Fruit fly (Drosophila melanogaster) whole organism, embryonic: ENCODE results near the gene CG1847.

ENCODE experiments used
- BEAF-32 ChIP-seq: fragments of 200-800 bp; sonication (Bioruptor generic); optimal IDR thresholded peaks from 3 replicates; lab custom pipeline; 2017; ENCODE audit warnings: missing biosample characterization, missing genetic modification characterization, mild to moderate bottlenecking, moderate library complexity, missing genetic modification reagents
- Bteb2 ChIP-seq: fragments of 200-800 bp; sonication (Bioruptor generic); optimal IDR thresholded peaks from 2 replicates; lab custom pipeline; 2016; ENCODE audit warnings: missing biosample characterization, missing genetic modification characterization
- CG10959 ChIP-seq: fragments of 200-800 bp; sonication (Bioruptor generic); IDR thresholded peaks from 2 replicates; pipeline ENCODE4 v1.3.6; 2022; ENCODE audit warnings: missing biosample characterization, missing genetic modification characterization
- CG15269 ChIP-seq: fragments of 200-800 bp; sonication (Bioruptor generic); optimal IDR thresholded peaks from 2 replicates; lab custom pipeline; 2018; ENCODE audit warnings: missing biosample characterization, mild to moderate bottlenecking, missing genetic modification characterization, moderate library complexity
- CG17359 ChIP-seq: fragments of 200-800 bp; sonication (Bioruptor generic); optimal IDR thresholded peaks from 3 replicates; lab custom pipeline; 2018; ENCODE audit warnings: missing biosample characterization, mild to moderate bottlenecking, missing genetic modification characterization, moderate library complexity
- CG32772 ChIP-seq: fragments of 200-800 bp; sonication (Bioruptor generic); IDR thresholded peaks from 2 replicates; pipeline ENCODE4 v1.3.6; 2022; ENCODE audit warnings: missing biosample characterization, missing genetic modification characterization
- CG4617 ChIP-seq: fragments of 200-800 bp; sonication (Bioruptor generic); optimal IDR thresholded peaks from 3 replicates; lab custom pipeline; 2016; ENCODE audit warnings: missing biosample characterization, missing genetic modification characterization, borderline replicate concordance
- CG6254 ChIP-seq: fragments of 200-800 bp; sonication (Bioruptor generic); optimal IDR thresholded peaks from 3 replicates; lab custom pipeline; 2017; ENCODE audit warnings: mild to moderate bottlenecking, missing biosample characterization, missing genetic modification reagents, missing genetic modification characterization
- CG6791 ChIP-seq: fragments of 200-800 bp; sonication (Bioruptor generic); IDR thresholded peaks from 3 replicates; pipeline ENCODE4 v1.3.6; 2022; ENCODE audit warnings: missing biosample characterization, missing genetic modification characterization; ENCODE audit not compliant: partially characterized antibody
- CG8478 ChIP-seq: fragments of >200 bp; optimal IDR thresholded peaks from 2 replicates; lab custom pipeline; 2018
- CG8924 ChIP-seq: fragments of 200-800 bp; optimal IDR thresholded peaks from 3 replicates; lab custom pipeline; 2019; ENCODE audit warnings: missing biosample characterization, mild to moderate bottlenecking, missing genetic modification characterization, moderate library complexity
- CG8944 ChIP-seq: fragments of 200-800 bp; sonication (Bioruptor generic); optimal IDR thresholded peaks from 3 replicates; lab custom pipeline; 2016; ENCODE audit warnings: missing biosample characterization, missing genetic modification characterization
- CTCF ChIP-seq: fragments of 200-800 bp; sonication (Bioruptor generic); optimal IDR thresholded peaks from 2 replicates; lab custom pipeline; 2017; ENCODE audit warnings: missing biosample characterization, mild to moderate bottlenecking, missing genetic modification characterization, moderate library complexity
- Camta ChIP-seq: fragments of 200-800 bp; sonication (Bioruptor generic); optimal IDR thresholded peaks from 2 replicates; lab custom pipeline; 2016; ENCODE audit warnings: missing biosample characterization, missing genetic modification characterization
- Dip2 ChIP-seq: fragments of 200-800 bp; sonication (Bioruptor generic); IDR thresholded peaks from 2 replicates; pipeline ENCODE4 v1.3.6; 2022; ENCODE audit warnings: missing biosample characterization, missing genetic modification characterization
- Dll ChIP-seq: fragments of 200-800 bp; sonication (Bioruptor generic); IDR thresholded peaks from 4 replicates; pipeline ENCODE4 v1.3.6; 2022; ENCODE audit warnings: missing biosample characterization, missing genetic modification characterization; ENCODE audit not compliant: partially characterized antibody
- Dref ChIP-seq: fragments of 200-800 bp; sonication (Bioruptor generic); IDR thresholded peaks from 2 replicates; pipeline ENCODE4 v1.3.6; 2022; ENCODE audit warnings: missing biosample characterization, missing genetic modification characterization
- E2f1 ChIP-seq: fragments of 200-800 bp; sonication (Bioruptor generic); IDR thresholded peaks from 2 replicates; pipeline ENCODE4 v1.3.6; 2022; ENCODE audit warnings: missing biosample characterization, missing genetic modification characterization
- Elba2 ChIP-seq: fragments of 200-800 bp; sonication (Bioruptor generic); optimal IDR thresholded peaks from 3 replicates; lab custom pipeline; 2016; ENCODE audit warnings: missing biosample characterization, missing genetic modification characterization
- Lim3 ChIP-seq: fragments of 200-800 bp; sonication (Bioruptor generic); IDR thresholded peaks from 2 replicates; pipeline ENCODE4 v1.3.6; 2022; ENCODE audit warnings: missing biosample characterization, missing genetic modification characterization
- Meics ChIP-seq: fragments of 200-800 bp; sonication (Bioruptor generic); optimal IDR thresholded peaks from 2 replicates; lab custom pipeline; 2017; ENCODE audit warnings: missing biosample characterization, mild to moderate bottlenecking, missing genetic modification characterization
- NC2α ChIP-seq: fragments of 200-800 bp; sonication (Bioruptor generic); optimal IDR thresholded peaks from 2 replicates; lab custom pipeline; 2016; ENCODE audit warnings: missing biosample characterization, missing genetic modification characterization
- Nf-YC ChIP-seq: fragments of 200-800 bp; optimal IDR thresholded peaks from 3 replicates; lab custom pipeline; 2019; ENCODE audit warnings: missing biosample characterization, mild to moderate bottlenecking, missing genetic modification characterization, moderate library complexity
- Oaz ChIP-seq: fragments of 200-800 bp; sonication (Bioruptor generic); IDR thresholded peaks from 2 replicates; pipeline ENCODE4 v1.3.6; 2022; ENCODE audit warnings: missing biosample characterization, missing genetic modification characterization
- Pdp1 ChIP-seq, 2 experiments: fragments of 200-800 bp; sonication (Bioruptor generic); optimal IDR thresholded peaks; 3 replicates each; lab custom pipeline; 2016; ENCODE audit warnings: missing biosample characterization in 2 of 2, missing genetic modification characterization in 2 of 2, mild to moderate bottlenecking in 1 of 2, moderate library complexity in 1 of 2
- Ptx1 ChIP-seq: fragments of 200-800 bp; sonication (Bioruptor generic); IDR thresholded peaks from 2 replicates; pipeline ENCODE4 v1.3.6; 2022; ENCODE audit warnings: missing biosample characterization, missing genetic modification characterization
- Scr ChIP-seq: fragments of 200-800 bp; sonication (Bioruptor generic); IDR thresholded peaks from 2 replicates; pipeline ENCODE4 v1.3.6; 2022; ENCODE audit warnings: missing biosample characterization, missing genetic modification characterization; ENCODE audit not compliant: partially characterized antibody
- Sin3A ChIP-seq: fragments of >200 bp; optimal IDR thresholded peaks from 2 replicates; lab custom pipeline; 2018
- Sox102F ChIP-seq: fragments of 200-800 bp; sonication (Bioruptor generic); optimal IDR thresholded peaks from 2 replicates; lab custom pipeline; 2018; ENCODE audit warnings: missing biosample characterization, mild to moderate bottlenecking, missing genetic modification characterization, moderate library complexity
- Spps ChIP-seq: fragments of 200-800 bp; sonication (Bioruptor generic); optimal IDR thresholded peaks from 2 replicates; lab custom pipeline; 2018; ENCODE audit warnings: missing biosample characterization, mild to moderate bottlenecking, missing genetic modification characterization
- Ssrp ChIP-seq: fragments of 200-800 bp; sonication (Bioruptor generic); optimal IDR thresholded peaks from 2 replicates; lab custom pipeline; 2018; ENCODE audit warnings: missing biosample characterization, mild to moderate bottlenecking, missing genetic modification characterization, moderate library complexity
- amos ChIP-seq: fragments of 200-800 bp; sonication (Bioruptor generic); IDR thresholded peaks from 2 replicates; pipeline ENCODE4 v1.3.6; 2022; ENCODE audit warnings: missing biosample characterization, missing genetic modification characterization; ENCODE audit not compliant: partially characterized antibody
- bbx ChIP-seq: fragments of 200-800 bp; sonication (Bioruptor generic); IDR thresholded peaks from 2 replicates; pipeline ENCODE4 v1.3.6; 2022; ENCODE audit warnings: missing biosample characterization, missing genetic modification characterization; ENCODE audit not compliant: partially characterized antibody
- chn ChIP-seq: fragments of 200-800 bp; sonication (Bioruptor generic); optimal IDR thresholded peaks from 2 replicates; lab custom pipeline; 2016; ENCODE audit warnings: missing biosample characterization, missing genetic modification characterization
- eyg ChIP-seq: fragments of 200-800 bp; sonication (Bioruptor generic); optimal IDR thresholded peaks from 3 replicates; lab custom pipeline; 2016; ENCODE audit warnings: missing biosample characterization, missing genetic modification characterization
- grn ChIP-seq: fragments of 200-800 bp; sonication (Bioruptor generic); optimal IDR thresholded peaks from 3 replicates; lab custom pipeline; 2017; ENCODE audit warnings: missing biosample characterization, missing genetic modification characterization
- gsb-n ChIP-seq: fragments of 200-800 bp; sonication (Bioruptor generic); optimal IDR thresholded peaks from 3 replicates; lab custom pipeline; 2018; ENCODE audit warnings: missing biosample characterization, mild to moderate bottlenecking, missing genetic modification characterization
- her ChIP-seq: fragments of 200-800 bp; sonication (Bioruptor generic); optimal IDR thresholded peaks from 2 replicates; lab custom pipeline; 2016; ENCODE audit warnings: missing biosample characterization, missing genetic modification characterization
- hth ChIP-seq: fragments of >200 bp; optimal IDR thresholded peaks from 2 replicates; lab custom pipeline; 2017; ENCODE audit warnings: inconsistent platforms
- insv ChIP-seq, 2 experiments: fragments of 200-800 bp; sonication (Bioruptor generic); optimal IDR thresholded peaks; 3 replicates each; lab custom pipeline; 2016 to 2018; ENCODE audit warnings: missing biosample characterization in 2 of 2, missing genetic modification characterization in 2 of 2
- maf-S ChIP-seq: fragments of 200-800 bp; sonication (Bioruptor generic); optimal IDR thresholded peaks from 2 replicates; lab custom pipeline; 2016; ENCODE audit warnings: missing biosample characterization, missing genetic modification characterization
- nmo ChIP-seq: fragments of 200-800 bp; sonication (Bioruptor generic); optimal IDR thresholded peaks from 2 replicates; lab custom pipeline; 2018; ENCODE audit warnings: missing biosample characterization, mild to moderate bottlenecking, missing genetic modification characterization, moderate library complexity
- odd ChIP-seq: fragments of 200-800 bp; sonication (Bioruptor generic); optimal IDR thresholded peaks from 2 replicates; lab custom pipeline; 2017; ENCODE audit warnings: missing biosample characterization, mild to moderate bottlenecking, missing genetic modification characterization
- onecut ChIP-seq: fragments of 200-800 bp; sonication (Bioruptor generic); IDR thresholded peaks from 2 replicates; pipeline ENCODE4 v1.3.6; 2022; ENCODE audit warnings: missing biosample characterization, missing genetic modification characterization
- row ChIP-seq: fragments of 200-800 bp; sonication (Bioruptor generic); IDR thresholded peaks from 3 replicates; pipeline ENCODE4 v1.3.6; 2022; ENCODE audit warnings: missing biosample characterization, missing genetic modification characterization
- seq ChIP-seq: fragments of 200-800 bp; sonication (Bioruptor generic); IDR thresholded peaks from 2 replicates; pipeline ENCODE4 v1.3.6; 2022; ENCODE audit warnings: missing biosample characterization, missing genetic modification characterization
- sim ChIP-seq: fragments of 200-800 bp; sonication (Bioruptor generic); IDR thresholded peaks from 2 replicates; pipeline ENCODE4 v1.3.6; 2022; ENCODE audit warnings: missing biosample characterization, missing genetic modification characterization
- tin ChIP-seq: fragments of 200-800 bp; sonication (Bioruptor generic); optimal IDR thresholded peaks from 3 replicates; lab custom pipeline; 2016; ENCODE audit warnings: missing biosample characterization, missing genetic modification characterization
- tll ChIP-seq, 2 experiments: fragments of 200-800 bp in 1 of 2; fragments of >200 bp in 1 of 2; sonication (Bioruptor generic) in 1 of 2; optimal IDR thresholded peaks; 2 replicates each; lab custom pipeline; 2017 to 2019; ENCODE audit warnings: missing biosample characterization in 2 of 2, missing genetic modification characterization in 2 of 2, mild to moderate bottlenecking in 1 of 2, moderate library complexity in 1 of 2
- toy ChIP-seq: fragments of 200-800 bp; sonication (Bioruptor generic); IDR thresholded peaks from 2 replicates; pipeline ENCODE4 v1.3.6; 2022; ENCODE audit warnings: missing biosample characterization, missing genetic modification characterization
- vnd ChIP-seq: fragments of 200-800 bp; sonication (Bioruptor generic); IDR thresholded peaks from 3 replicates; pipeline ENCODE4 v1.3.6; 2022; ENCODE audit warnings: missing biosample characterization, missing genetic modification characterization; ENCODE audit not compliant: partially characterized antibody
- zen2 ChIP-seq: fragments of 200-800 bp; sonication (Bioruptor generic); IDR thresholded peaks from 3 replicates; pipeline ENCODE4 v1.3.6; 2022; ENCODE audit warnings: missing biosample characterization, missing genetic modification characterization; ENCODE audit not compliant: partially characterized antibody

CG1847 gene

dm6 chrX:11886976-11887375 is 18.0 kb downstream of the CG1847 start, which contains the start of the genes CG10353 and SelG (continued):
- TF ChIP-seq Dll (peak; percentile 78), CG8478 (no peak), her (GFP tag; lab: Kevin White, UChicago) (peak; percentile 57), sim (GFP tag; lab: Robert Waterston, UW) (no peak), CG10959 (GFP tag; lab: Robert Waterston, UW) (no peak), Nf-YC (peak; percentile 22), Ptx1 (no peak), NC2α (GFP tag; lab: Kevin White, UChicago) (no peak), CG4617 (GFP tag; lab: Kevin White, UChicago) (peak; percentile 71), amos (peak; percentile 89), CG6791 (GFP tag; lab: Robert Waterston, UW) (peak; percentile 87), tll (GFP tag; optimal IDR thresholded peaks at IDR 0.05; lab: Kevin White, UChicago) (peak in 1 of 2 experiments; percentile 36), Dref (GFP tag; lab: Robert Waterston, UW) (peak; percentile 77), BEAF-32 (peak; percentile 86), Elba2 (no peak), CG6254 (no peak), toy (GFP tag; lab: Robert Waterston, UW) (no peak), tin (GFP tag; lab: Kevin White, UChicago) (peak; percentile 26), Dip2 (GFP tag; lab: Robert Waterston, UW) (no peak), seq (GFP tag; lab: Robert Waterston, UW) (no peak), gsb-n (tag; lab: Kevin White, UChicago) (no peak), Bteb2 (peak; percentile 41), bbx (GFP tag; lab: Robert Waterston, UW) (peak; percentile 86), CTCF (GFP tag; lab: Kevin White, UChicago) (peak; percentile 11), Meics (GFP tag; lab: Kevin White, UChicago) (peak; percentile 8), Ssrp (tag; lab: Kevin White, UChicago) (no peak), Oaz (GFP tag; lab: Robert Waterston, UW) (no peak), Pdp1 (GFP tag; optimal IDR thresholded peaks at IDR 0.05; lab: Kevin White, UChicago) (peak; percentile 30 to 77), Scr (GFP tag; lab: Robert Waterston, UW) (peak; percentile 80), CG8944 (GFP tag; lab: Kevin White, UChicago) (peak; percentile 46), odd (GFP tag; lab: Kevin White, UChicago) (no peak), CG15269 (tag; lab: Kevin White, UChicago) (no peak), Spps (tag; lab: Kevin White, UChicago) (no peak), maf-S (GFP tag; lab: Kevin White, UChicago) (peak; percentile 44), CG32772 (GFP tag; lab: Robert Waterston, UW) (no peak), insv (GFP tag; optimal IDR thresholded peaks at IDR 0.05; lab: Kevin White, UChicago) (no peak), hth (lab: Kevin White, UChicago) (no peak), E2f1 (GFP tag; lab: Robert Waterston, UW) (no peak), eyg (peak; percentile 38), row (GFP tag; lab: Robert Waterston, UW) (peak; percentile 58), zen2 (GFP tag; lab: Robert Waterston, UW) (peak; percentile 90), CG8924 (peak; percentile 43), Sox102F (no peak), Lim3 (GFP tag; lab: Robert Waterston, UW) (no peak), chn (peak; percentile 30), CG17359 (tag; lab: Kevin White, UChicago) (no peak), Sin3A (peak; percentile 35), onecut (no peak), Camta (GFP tag; lab: Kevin White, UChicago) (peak; percentile 41), grn (GFP tag; lab: Kevin White, UChicago) (no peak), nmo (peak; percentile 39), vnd (peak; percentile 63)
